Worm (Caenorhabditis elegans): ENCODE measurements around the gene ZK673.1.

- TF ChIP-seq ceh-82 (tag; optimal IDR thresholded peaks at IDR 0.05) (no peak), nhr-28 (tag; optimal IDR thresholded peaks at IDR 0.05) (no peak), snpc-4 (tag; optimal IDR thresholded peaks at IDR 0.05) (no peak)
Observed at ce11 chrII:10446814-10447213, 3.9 kb downstream of the ZK673.1 start.

Measured in whole organism, L1 larva.